Worm (Caenorhabditis elegans): ENCODE results near the gene npr-8.

npr-8 gene

ce11 chrX:7409030-7409429 is 31.9 kb downstream of the npr-8 start:
- TF ChIP-seq let-607 (tag; optimal IDR thresholded peaks at IDR 0.05), result no peak
- no peak for TF ChIP-seq D2030.7 (GFP tag; IDR thresholded peaks at IDR 0.05)
- TF ChIP-seq cebp-1 (GFP tag; IDR thresholded peaks at IDR 0.05), result no peak
- no peak for TF ChIP-seq cebp-1 (tag; optimal IDR thresholded peaks at IDR 0.05)
- TF ChIP-seq atf-7 (tag; optimal IDR thresholded peaks at IDR 0.05), result no peak
- TF ChIP-seq K11D2.4 (GFP tag; IDR thresholded peaks at IDR 0.05), result no peak
- TF ChIP-seq aptf-2 (GFP tag; conservative IDR thresholded peaks at IDR 0.05), result no peak
- no peak for TF ChIP-seq ztf-26 (tag; optimal IDR thresholded peaks at IDR 0.05)
- no peak for TF ChIP-seq dox-1 (GFP tag; IDR thresholded peaks at IDR 0.05)
- no peak for TF ChIP-seq mel-28 (tag; optimal IDR thresholded peaks at IDR 0.05; ENCODE audit: borderline replicate concordance)

ce11 chrX:7409935-7410334 is 32.8 kb downstream of the npr-8 start, which contains the start of gene C10A4.2:
Gene C10A4.2 (plus strand): TSS chrX:7410235.
- TF ChIP-seq mxl-1 (tag; optimal IDR thresholded peaks at IDR 0.05) (no peak), fkh-3 (tag; optimal IDR thresholded peaks at IDR 0.05) (no peak), C17E4.6 (GFP tag; IDR thresholded peaks at IDR 0.05) (no peak), ceh-27 (GFP tag; optimal IDR thresholded peaks at IDR 0.05) (no peak), F57A8.1 (GFP tag; optimal IDR thresholded peaks at IDR 0.05) (no peak), mcd-1 (GFP tag; IDR thresholded peaks at IDR 0.05) (no peak), Y56A3A.18 (GFP tag; IDR thresholded peaks at IDR 0.05) (no peak), lag-1 (GFP tag; IDR thresholded peaks at IDR 0.05) (no peak), dpff-1 (tag; optimal IDR thresholded peaks at IDR 0.05) (no peak), cebp-2 (GFP tag; IDR thresholded peaks at IDR 0.05) (no peak), lin-40 (tag; optimal IDR thresholded peaks at IDR 0.05) (no peak)

- TF ChIP-seq chd-7 (tag; optimal IDR thresholded peaks at IDR 0.05), result no peak
- no peak for TF ChIP-seq ztf-26 (tag; optimal IDR thresholded peaks at IDR 0.05)
- TF ChIP-seq atf-7 (tag; optimal IDR thresholded peaks at IDR 0.05), result no peak
- TF ChIP-seq mel-28 (tag; optimal IDR thresholded peaks at IDR 0.05; ENCODE audit: borderline replicate concordance), result no peak
- no peak for TF ChIP-seq K12H6.12 (tag; optimal IDR thresholded peaks at IDR 0.05)
- no peak for TF ChIP-seq Y53G8AR.9 (GFP tag; conservative IDR thresholded peaks at IDR 0.05)
- no peak for TF ChIP-seq lin-40 (tag; optimal IDR thresholded peaks at IDR 0.05)
- TF ChIP-seq hmg-20 (GFP tag; IDR thresholded peaks at IDR 0.05), result no peak
- no peak for TF ChIP-seq dox-1 (GFP tag; IDR thresholded peaks at IDR 0.05)
- no peak for TF ChIP-seq somi-1 (GFP tag; optimal IDR thresholded peaks at IDR 0.05)
- no peak for TF ChIP-seq lsl-1 (GFP tag; optimal IDR thresholded peaks at IDR 0.05)
- TF ChIP-seq Y67H2A.10 (GFP tag; conservative IDR thresholded peaks at IDR 0.05), result no peak
- no peak for TF ChIP-seq pha-4 (tag; optimal IDR thresholded peaks at IDR 0.05)
- no peak for TF ChIP-seq nhr-179 (tag; optimal IDR thresholded peaks at IDR 0.05)
- TF ChIP-seq C06A6.2 (GFP tag; conservative IDR thresholded peaks at IDR 0.05), result no peak
- TF ChIP-seq D2030.7 (GFP tag; IDR thresholded peaks at IDR 0.05), result no peak
- TF ChIP-seq mxl-1 (tag; optimal IDR thresholded peaks at IDR 0.05), result no peak
- TF ChIP-seq madf-3 (GFP tag; IDR thresholded peaks at IDR 0.05), result no peak
These were observed 38.3 kb downstream of the npr-8 start, which contains the start of gene C10A4.7 for ce11 chrX:7415420-7415819. Gene C10A4.7 (minus strand): TSS chrX:7415520.

ce11 chrX:7416082-7416481 is 39.0 kb downstream of the npr-8 start, which contains the start of gene C10A4.1:
Gene C10A4.1 (plus strand): TSS chrX:7416382.
- TF ChIP-seq rec-8 (tag; optimal IDR thresholded peaks at IDR 0.05) (no peak), B0035.1 (tag; optimal IDR thresholded peaks at IDR 0.05) (no peak), C17E4.6 (GFP tag; IDR thresholded peaks at IDR 0.05) (no peak), K12H6.12 (tag; optimal IDR thresholded peaks at IDR 0.05) (no peak), egrh-3 (GFP tag; IDR thresholded peaks at IDR 0.05) (no peak), nhr-120 (GFP tag; IDR thresholded peaks at IDR 0.05) (no peak), ekl-4 (GFP tag; IDR thresholded peaks at IDR 0.05) (no peak), F55B11.4 (tag; optimal IDR thresholded peaks at IDR 0.05; ENCODE audit: borderline replicate concordance, insufficient read depth) (no peak), nfyb-1 (GFP tag; IDR thresholded peaks at IDR 0.05) (no peak), xnd-1 (tag; optimal IDR thresholded peaks at IDR 0.05) (no peak), lin-26 (GFP tag; IDR thresholded peaks at IDR 0.05) (no peak)
